Worm (Caenorhabditis elegans) whole organism, L3 larva: Measurements from ENCODE around the gene T23F2.2.

Experiments
- ZK546.5 ChIP-seq: sonication (generic microtip); optimal IDR thresholded peaks from 2 replicates; lab custom pipeline; 2017; ENCODE audit warnings: missing biosample characterization, missing genetic modification characterization
- aly-2 ChIP-seq: fragments of 150-350 bp; optimal IDR thresholded peaks from 2 replicates; lab custom pipeline; 2014; ENCODE audit warnings: missing biosample characterization, missing genetic modification characterization
- ceh-28 ChIP-seq: fragments of 150-350 bp; optimal IDR thresholded peaks from 2 replicates; lab custom pipeline; 2014; ENCODE audit warnings: missing biosample characterization, missing genetic modification reagents, missing genetic modification characterization
- elt-1 ChIP-seq: fragments of 150-350 bp; optimal IDR thresholded peaks from 2 replicates; lab custom pipeline; 2014; ENCODE audit warnings: missing biosample characterization, missing genetic modification characterization
- nhr-28 ChIP-seq: fragments of 150-350 bp; optimal IDR thresholded peaks from 2 replicates; lab custom pipeline; 2014; ENCODE audit warnings: missing biosample characterization, missing genetic modification characterization
- pqm-1 ChIP-seq: fragments of 150-350 bp; optimal IDR thresholded peaks from 2 replicates; lab custom pipeline; 2017; ENCODE audit warnings: missing biosample characterization, missing genetic modification characterization, inconsistent platforms
- skn-1 ChIP-seq: fragments of 150-350 bp; optimal IDR thresholded peaks from 2 replicates; lab custom pipeline; 2014; ENCODE audit warnings: missing biosample characterization, missing genetic modification characterization
- tbx-2 ChIP-seq: sonication (generic microtip); optimal IDR thresholded peaks from 2 replicates; lab custom pipeline; 2016; ENCODE audit warnings: mild to moderate bottlenecking, missing genetic modification characterization, missing compliant biosample characterization
- unc-62 ChIP-seq: fragments of 150-350 bp; sonication (generic microtip); optimal IDR thresholded peaks from 4 replicates; lab custom pipeline; 2014; ENCODE audit warnings: missing biosample characterization, missing genetic modification reagents, missing genetic modification characterization
- zag-1 ChIP-seq: fragments of 150-350 bp; optimal IDR thresholded peaks from 2 replicates; lab custom pipeline; 2014; ENCODE audit warnings: missing biosample characterization, missing genetic modification characterization
- ztf-11 ChIP-seq: fragments of 150-350 bp; optimal IDR thresholded peaks from 2 replicates; lab custom pipeline; 2014; ENCODE audit warnings: missing biosample characterization, missing genetic modification characterization

DNA sequence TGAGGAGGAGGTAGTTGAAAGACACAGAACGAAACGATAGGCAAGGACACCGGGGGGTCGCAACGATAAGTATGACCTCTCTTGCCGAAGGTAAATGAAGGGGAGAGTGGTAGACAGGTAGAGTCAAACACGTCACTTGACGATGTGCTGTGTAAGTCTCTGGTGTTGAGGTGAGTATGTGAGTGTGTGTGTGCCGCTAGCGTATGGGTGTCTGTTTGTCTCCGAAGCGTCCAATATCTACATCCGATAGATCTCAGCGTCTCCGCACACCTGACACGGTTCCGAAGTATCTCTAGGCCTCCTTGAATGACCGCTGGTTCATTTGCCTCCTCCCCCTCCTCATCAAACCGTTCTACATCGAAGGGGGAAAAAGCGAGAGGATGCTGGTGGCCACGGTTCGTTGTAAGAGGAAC is 29.9 kb downstream of the T23F2.2 start:
- TF ChIP-seq skn-1 (tag; lab: Kevin White, UChicago) = no peak
- no peak for TF ChIP-seq zag-1 (tag; lab: Kevin White, UChicago)
- TF ChIP-seq ceh-28 (tag; lab: Kevin White, UChicago) = peak; percentile 65
- TF ChIP-seq pqm-1 (tag; lab: Kevin White, UChicago) = peak; percentile 48
- TF ChIP-seq nhr-28 = no peak
- TF ChIP-seq aly-2 = no peak
- TF ChIP-seq ztf-11 (tag; lab: Kevin White, UChicago) = no peak
- TF ChIP-seq ZK546.5 (tag; lab: Kevin White, UChicago) = no peak
- peak; percentile 35 for TF ChIP-seq tbx-2
- TF ChIP-seq unc-62 (GFP tag; lab: Kevin White, UChicago) = no peak
- peak; percentile 9 for TF ChIP-seq elt-1 (tag; lab: Kevin White, UChicago)
